Fruit fly (Drosophila melanogaster): ENCODE data around the gene CG32085.
A peak's percentile ranks its signal among the peaks of the same experiment; 100 is the strongest.

CG32085 gene

DNA sequence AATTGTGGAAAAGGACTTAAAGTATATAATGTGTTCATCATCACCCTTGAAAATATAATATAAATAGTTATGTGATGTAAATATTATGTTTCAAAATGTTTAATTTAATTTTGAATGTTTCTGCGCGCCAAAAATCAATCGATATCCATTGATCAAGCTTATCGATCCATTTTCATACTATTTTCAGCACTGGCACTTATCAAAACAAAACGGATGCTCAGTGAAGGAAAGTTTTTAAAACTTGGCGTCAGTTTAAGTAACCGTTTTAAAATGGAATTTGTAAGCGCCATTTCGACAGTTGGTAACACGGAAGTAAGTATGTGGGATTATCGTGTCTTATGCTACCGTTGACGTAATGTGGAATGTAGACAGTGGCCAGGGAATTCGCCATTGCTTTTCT, 48.0 kb upstream of the CG32085 start, which contains the start of gene sunn (continued):
- no peak for TF ChIP-seq bsh (GFP tag; optimal IDR thresholded peaks at IDR 0.05)
- peak; percentile 73 for TF ChIP-seq CG10267 (tag; optimal IDR thresholded peaks at IDR 0.05)
- no peak for TF ChIP-seq CG2678 (tag; optimal IDR thresholded peaks at IDR 0.05)
- TF ChIP-seq CG8359 (GFP tag; optimal IDR thresholded peaks at IDR 0.05; ENCODE audit: borderline replicate concordance), result no peak
- TF ChIP-seq sug (tag; optimal IDR thresholded peaks at IDR 0.05), result no peak

dm6 chr3L:11721498-11721946, 41.4 kb upstream of the CG32085 start:
- no peak for TF ChIP-seq eve (GFP tag; optimal IDR thresholded peaks at IDR 0.05)
- TF ChIP-seq CG13287 (GFP tag; IDR thresholded peaks at IDR 0.05; ENCODE audit: partially characterized antibody), result no peak
- TF ChIP-seq Sox102F (GFP tag; optimal IDR thresholded peaks at IDR 0.05), result peak; percentile 7
- TF ChIP-seq org-1 (GFP tag; optimal IDR thresholded peaks at IDR 0.05), result peak; percentile 16
- TF ChIP-seq CG10209 (GFP tag; optimal IDR thresholded peaks at IDR 0.05), result peak; percentile 5
- TF ChIP-seq pho (GFP tag; optimal IDR thresholded peaks at IDR 0.05), result no peak
- TF ChIP-seq fd102C (GFP tag; optimal IDR thresholded peaks at IDR 0.05), result no peak
- TF ChIP-seq CHES-1-like (GFP tag; optimal IDR thresholded peaks at IDR 0.05), result no peak
- no peak for TF ChIP-seq tna (GFP tag; IDR thresholded peaks at IDR 0.05; ENCODE audit: partially characterized antibody)
- no peak for TF ChIP-seq pum (GFP tag; optimal IDR thresholded peaks at IDR 0.05)
- no peak for TF ChIP-seq dmrt11E (tag; optimal IDR thresholded peaks at IDR 0.05)
- TF ChIP-seq CG9817 (tag; optimal IDR thresholded peaks at IDR 0.05), result peak; percentile 27
- no peak for TF ChIP-seq Bgb (GFP tag; IDR thresholded peaks at IDR 0.05; ENCODE audit: partially characterized antibody)
- TF ChIP-seq CoRest (tag; optimal IDR thresholded peaks at IDR 0.05), result peak; percentile 17
- no peak for TF ChIP-seq schlank (tag; optimal IDR thresholded peaks at IDR 0.05)
- TF ChIP-seq trem (tag; optimal IDR thresholded peaks at IDR 0.05), result no peak
- no peak for TF ChIP-seq nerfin-2 (GFP tag; IDR thresholded peaks at IDR 0.05; ENCODE audit: partially characterized antibody)
- TF ChIP-seq Nf-YA (GFP tag; IDR thresholded peaks at IDR 0.05), result no peak
- no peak for TF ChIP-seq CG13894 (tag; optimal IDR thresholded peaks at IDR 0.05)
- peak; percentile 7 for TF ChIP-seq zfh2 (GFP tag; optimal IDR thresholded peaks at IDR 0.05)
- TF ChIP-seq dan (GFP tag; IDR thresholded peaks at IDR 0.05), result no peak
- peak; percentile 37 for TF ChIP-seq unpg (GFP tag; optimal IDR thresholded peaks at IDR 0.05)
- TF ChIP-seq CG8359 (GFP tag; optimal IDR thresholded peaks at IDR 0.05; ENCODE audit: borderline replicate concordance), result no peak
- 0 out of 2 replicates have a peak, but pooled peaks have one; percentile 6 for TF ChIP-seq sob (GFP tag; IDR thresholded peaks at IDR 0.05)
- no peak for TF ChIP-seq CG11723 (GFP tag; optimal IDR thresholded peaks at IDR 0.05)
- TF ChIP-seq Rfx (GFP tag; IDR thresholded peaks at IDR 0.05), result peak; percentile 56
- TF ChIP-seq twi (tag; optimal IDR thresholded peaks at IDR 0.05), result no peak
- TF ChIP-seq CG13775 (GFP tag; optimal IDR thresholded peaks at IDR 0.05), result no peak
- no peak for TF ChIP-seq Dp (GFP tag; optimal IDR thresholded peaks at IDR 0.05)
- TF ChIP-seq NfI (GFP tag; optimal IDR thresholded peaks at IDR 0.05), result peak; percentile 9
- no peak for TF ChIP-seq Ets97D (GFP tag; optimal IDR thresholded peaks at IDR 0.05)
- no peak for TF ChIP-seq CG15479 (GFP tag; optimal IDR thresholded peaks at IDR 0.05)
- peak; percentile 58 for TF ChIP-seq Ptx1 (GFP tag; IDR thresholded peaks at IDR 0.05)
- no peak for TF ChIP-seq Oli (tag; optimal IDR thresholded peaks at IDR 0.05)
- no peak for TF ChIP-seq ase (GFP tag; IDR thresholded peaks at IDR 0.05)
- TF ChIP-seq shn (GFP tag; optimal IDR thresholded peaks at IDR 0.05), result no peak
- no peak for TF ChIP-seq CG17802 (tag; optimal IDR thresholded peaks at IDR 0.05)
- no peak for TF ChIP-seq CG3847 (GFP tag; IDR thresholded peaks at IDR 0.05)
- no peak for TF ChIP-seq CG9727 (GFP tag; optimal IDR thresholded peaks at IDR 0.05)
- peak; percentile 22 for TF ChIP-seq CG2712 (tag; optimal IDR thresholded peaks at IDR 0.05)
- no peak for TF ChIP-seq CG3838 (GFP tag; optimal IDR thresholded peaks at IDR 0.05)
- no peak for TF ChIP-seq CG31388 (GFP tag; optimal IDR thresholded peaks at IDR 0.05)
- TF ChIP-seq CG10274 (GFP tag; optimal IDR thresholded peaks at IDR 0.05), result no peak
- TF ChIP-seq CG15269 (tag; optimal IDR thresholded peaks at IDR 0.05), result peak; percentile 24

All from whole organism, embryonic.